Fruit fly (Drosophila melanogaster) whole organism, pupa: ENCODE measurements around the gene Hex-t1.

Experiments
- CG10348 ChIP-seq: fragments of 200-800 bp; sonication (Bioruptor generic); IDR thresholded peaks from 2 replicates; pipeline ENCODE4 v1.3.6; 2022; ENCODE audit warnings: missing biosample characterization, missing genetic modification characterization
- CG15710 ChIP-seq: fragments of 200-800 bp; sonication (Bioruptor generic); optimal IDR thresholded peaks from 2 replicates; lab custom pipeline; 2018; ENCODE audit warnings: missing biosample characterization, mild to moderate bottlenecking, missing genetic modification characterization, moderate library complexity
- CG8159 ChIP-seq: fragments of 200-800 bp; sonication (Bioruptor generic); optimal IDR thresholded peaks from 3 replicates; lab custom pipeline; 2018; ENCODE audit warnings: missing biosample characterization, mild to moderate bottlenecking, missing genetic modification characterization, moderate library complexity
- CG8301 ChIP-seq: fragments of 200-800 bp; sonication (Bioruptor generic); optimal IDR thresholded peaks from 2 replicates; lab custom pipeline; 2018; ENCODE audit warnings: missing biosample characterization, mild to moderate bottlenecking, missing genetic modification characterization
- EcR ChIP-seq: fragments of 200-800 bp; sonication (Bioruptor generic); optimal IDR thresholded peaks from 3 replicates; lab custom pipeline; 2019; ENCODE audit warnings: missing biosample characterization, missing genetic modification characterization, mild to moderate bottlenecking, moderate library complexity, missing genetic modification reagents
- gl ChIP-seq: fragments of 200-800 bp; sonication (Bioruptor generic); optimal IDR thresholded peaks from 2 replicates; lab custom pipeline; 2018; ENCODE audit warnings: missing biosample characterization, mild to moderate bottlenecking, missing genetic modification characterization

dm6 chr3R:26461226-26461805, 12.4 kb downstream of the Hex-t1 start, which contains the start of gene CG5455:
- TF ChIP-seq gl (tag; lab: Kevin White, UChicago) (peak; percentile 30), CG8159 (tag; lab: Kevin White, UChicago) (peak; percentile 5), CG10348 (GFP tag; lab: Robert Waterston, UW) (no peak), EcR (peak; percentile 65), CG15710 (no peak), CG8301 (no peak)
